Fruit fly (Drosophila melanogaster) whole organism, prepupa: Measurements from ENCODE around the gene tko.

Experiments
- Blimp-1 ChIP-seq: fragments of 200-800 bp; sonication (Bioruptor generic); optimal IDR thresholded peaks from 3 replicates; lab custom pipeline; 2017; ENCODE audit warnings: missing biosample characterization, missing genetic modification characterization, mild to moderate bottlenecking, moderate library complexity, missing genetic modification reagents
- CG10669 ChIP-seq: fragments of 200-800 bp; sonication (Bioruptor generic); optimal IDR thresholded peaks from 3 replicates; lab custom pipeline; 2018; ENCODE audit warnings: missing biosample characterization, mild to moderate bottlenecking, missing genetic modification characterization, moderate library complexity
- CG11762 ChIP-seq: fragments of 200-800 bp; sonication (Bioruptor generic); optimal IDR thresholded peaks from 3 replicates; lab custom pipeline; 2016; ENCODE audit warnings: missing biosample characterization, missing genetic modification characterization; ENCODE audit not compliant: insufficient read depth
- CG11902 ChIP-seq: fragments of 200-800 bp; sonication (Bioruptor generic); optimal IDR thresholded peaks from 3 replicates; lab custom pipeline; 2016; ENCODE audit warnings: missing biosample characterization, missing genetic modification characterization
- CG1621 ChIP-seq: fragments of 200-800 bp; sonication (Bioruptor generic); optimal IDR thresholded peaks from 3 replicates; lab custom pipeline; 2018; ENCODE audit warnings: missing biosample characterization, mild to moderate bottlenecking, missing genetic modification characterization
- CG16779 ChIP-seq: fragments of 200-800 bp; sonication (Bioruptor generic); optimal IDR thresholded peaks from 3 replicates; lab custom pipeline; 2017; ENCODE audit warnings: missing biosample characterization, mild to moderate bottlenecking, missing genetic modification characterization
- CG32006 ChIP-seq: fragments of 200-800 bp; sonication (Bioruptor generic); optimal IDR thresholded peaks from 3 replicates; lab custom pipeline; 2017; ENCODE audit warnings: missing biosample characterization, mild to moderate bottlenecking, missing genetic modification characterization
- CG34406 ChIP-seq: fragments of 200-800 bp; sonication (Bioruptor generic); optimal IDR thresholded peaks from 3 replicates; lab custom pipeline; 2016; ENCODE audit warnings: missing biosample characterization, missing genetic modification characterization
- CG3919 ChIP-seq: fragments of 200-800 bp; sonication (Bioruptor generic); optimal IDR thresholded peaks from 3 replicates; lab custom pipeline; 2016; ENCODE audit warnings: missing biosample characterization, missing genetic modification characterization
- CG4318 ChIP-seq: fragments of 200-800 bp; sonication (Bioruptor generic); optimal IDR thresholded peaks from 3 replicates; lab custom pipeline; 2017; ENCODE audit warnings: missing biosample characterization, mild to moderate bottlenecking, missing genetic modification characterization
- CG6276 ChIP-seq: fragments of 200-800 bp; sonication (Bioruptor generic); optimal IDR thresholded peaks from 2 replicates; lab custom pipeline; 2017; ENCODE audit warnings: missing biosample characterization, mild to moderate bottlenecking, missing genetic modification characterization
- CG6792 ChIP-seq: fragments of 200-800 bp; sonication (Bioruptor generic); optimal IDR thresholded peaks from 3 replicates; lab custom pipeline; 2016; ENCODE audit warnings: missing biosample characterization, missing genetic modification characterization
- CG6808 ChIP-seq: fragments of 200-800 bp; sonication (Bioruptor generic); optimal IDR thresholded peaks from 3 replicates; lab custom pipeline; 2017; ENCODE audit warnings: missing biosample characterization, missing genetic modification characterization, mild to moderate bottlenecking, moderate library complexity, missing genetic modification reagents
- CG6854 ChIP-seq: fragments of 200-800 bp; sonication (Bioruptor generic); optimal IDR thresholded peaks from 2 replicates; lab custom pipeline; 2017; ENCODE audit warnings: missing biosample characterization, mild to moderate bottlenecking, missing genetic modification characterization
- CG7368 ChIP-seq: fragments of 200-800 bp; sonication (Bioruptor generic); optimal IDR thresholded peaks from 3 replicates; lab custom pipeline; 2016; ENCODE audit warnings: missing biosample characterization, missing genetic modification characterization
- Eip75B ChIP-seq: fragments of 200-800 bp; sonication (Bioruptor generic); optimal IDR thresholded peaks from 3 replicates; lab custom pipeline; 2016; ENCODE audit warnings: missing biosample characterization, missing genetic modification characterization
- Eip78C ChIP-seq: fragments of 200-800 bp; sonication (Bioruptor generic); peaks from one replicate; lab custom pipeline; 2016; ENCODE audit warnings: missing biosample characterization, missing genetic modification characterization
- Eip93F ChIP-seq: fragments of 200-800 bp; sonication (Bioruptor generic); optimal IDR thresholded peaks from 2 replicates; lab custom pipeline; 2016; ENCODE audit warnings: missing biosample characterization, mild to moderate bottlenecking, missing genetic modification characterization
- Ets21C ChIP-seq: fragments of 200-800 bp; sonication (Bioruptor generic); optimal IDR thresholded peaks from 3 replicates; lab custom pipeline; 2016; ENCODE audit warnings: missing biosample characterization, missing genetic modification characterization
- Hr39 ChIP-seq: fragments of 200-800 bp; sonication (Bioruptor generic); optimal IDR thresholded peaks from 2 replicates; lab custom pipeline; 2016; ENCODE audit warnings: missing biosample characterization, missing genetic modification characterization
- Lpt ChIP-seq: fragments of 200-800 bp; sonication (Bioruptor generic); optimal IDR thresholded peaks from 3 replicates; lab custom pipeline; 2016; ENCODE audit warnings: missing biosample characterization, missing genetic modification characterization
- Met ChIP-seq: fragments of 200-800 bp; sonication (Bioruptor generic); optimal IDR thresholded peaks from 3 replicates; lab custom pipeline; 2016; ENCODE audit warnings: missing biosample characterization, missing genetic modification characterization
- OdsH ChIP-seq: fragments of 200-800 bp; sonication (Bioruptor generic); optimal IDR thresholded peaks from 3 replicates; lab custom pipeline; 2016; ENCODE audit warnings: missing biosample characterization, missing genetic modification characterization
- Sox14 ChIP-seq: fragments of 200-800 bp; sonication (Bioruptor generic); optimal IDR thresholded peaks from 3 replicates; lab custom pipeline; 2016; ENCODE audit warnings: missing biosample characterization, missing genetic modification characterization
- Sox15 ChIP-seq: fragments of 200-800 bp; sonication (Bioruptor generic); optimal IDR thresholded peaks from 3 replicates; lab custom pipeline; 2016; ENCODE audit warnings: missing biosample characterization, missing genetic modification characterization
- achi ChIP-seq: fragments of 200-800 bp; sonication (Bioruptor generic); optimal IDR thresholded peaks from 3 replicates; lab custom pipeline; 2016; ENCODE audit warnings: missing biosample characterization, missing genetic modification characterization
- acj6 ChIP-seq: fragments of 200-800 bp; sonication (Bioruptor generic); optimal IDR thresholded peaks from 3 replicates; lab custom pipeline; 2016; ENCODE audit warnings: missing biosample characterization, missing genetic modification characterization
- cyc ChIP-seq: fragments of 200-800 bp; sonication (Bioruptor generic); optimal IDR thresholded peaks from 3 replicates; lab custom pipeline; 2016; ENCODE audit warnings: missing biosample characterization, missing genetic modification characterization
- dac ChIP-seq: fragments of 200-800 bp; sonication (Bioruptor generic); optimal IDR thresholded peaks from 2 replicates; lab custom pipeline; 2017; ENCODE audit warnings: missing biosample characterization, mild to moderate bottlenecking, missing genetic modification characterization
- eg ChIP-seq: fragments of 200-800 bp; sonication (Bioruptor generic); IDR thresholded peaks from 3 replicates; pipeline ENCODE4 v1.3.6; 2022; ENCODE audit warnings: missing biosample characterization, missing genetic modification characterization
- esn ChIP-seq: fragments of 200-800 bp; sonication (Bioruptor generic); optimal IDR thresholded peaks from 2 replicates; lab custom pipeline; 2016; ENCODE audit warnings: missing biosample characterization, mild to moderate bottlenecking, missing genetic modification characterization, moderate library complexity
- fkh ChIP-seq: fragments of 200-800 bp; sonication (Bioruptor generic); optimal IDR thresholded peaks from 3 replicates; lab custom pipeline; 2017; ENCODE audit warnings: missing biosample characterization, mild to moderate bottlenecking, missing genetic modification characterization, moderate library complexity
- lz ChIP-seq: fragments of 200-800 bp; sonication (Bioruptor generic); optimal IDR thresholded peaks from 3 replicates; lab custom pipeline; 2016; ENCODE audit warnings: missing biosample characterization, missing genetic modification characterization
- net ChIP-seq: fragments of 200-800 bp; sonication (Bioruptor generic); optimal IDR thresholded peaks from 3 replicates; lab custom pipeline; 2016; ENCODE audit warnings: missing biosample characterization, missing genetic modification characterization
- spab ChIP-seq: fragments of 200-800 bp; sonication (Bioruptor generic); optimal IDR thresholded peaks from 2 replicates; lab custom pipeline; 2017; ENCODE audit warnings: missing biosample characterization, mild to moderate bottlenecking, missing genetic modification characterization, missing genetic modification reagents
- ss ChIP-seq, 2 experiments: fragments of 200-800 bp; sonication (Bioruptor generic); optimal IDR thresholded peaks; 2 replicates in 1 of 2; 3 replicates in 1 of 2; lab custom pipeline; 2017 to 2018; ENCODE audit warnings: mild to moderate bottlenecking in 2 of 2, missing biosample characterization in 2 of 2, missing genetic modification characterization in 2 of 2, moderate library complexity in 1 of 2
- svp ChIP-seq: fragments of 200-800 bp; sonication (Bioruptor generic); peaks from one replicate; lab custom pipeline; 2016; ENCODE audit warnings: missing biosample characterization, missing genetic modification characterization
- vri ChIP-seq: fragments of 200-800 bp; sonication (Bioruptor generic); optimal IDR thresholded peaks from 3 replicates; lab custom pipeline; 2016; ENCODE audit warnings: missing biosample characterization, mild to moderate bottlenecking, missing genetic modification characterization

The tko gene

dm6 chrX:2428903-2429302 is 14.9 kb downstream of the tko start, which contains the start of gene gt:
TSS of gene gt (minus strand) at chrX:2428967.
- no peak for TF ChIP-seq Sox15 (GFP tag; lab: Kevin White, UChicago)

- TF ChIP-seq spab, result no peak
- no peak for TF ChIP-seq OdsH (GFP tag; lab: Kevin White, UChicago)
- no peak for TF ChIP-seq Sox14
Observed at dm6 chrX:2425755-2426154, 18.0 kb downstream of the tko start, which contains the start of gene CG32797. TSS of gene CG32797 (minus strand) at chrX:2425855.

DNA sequence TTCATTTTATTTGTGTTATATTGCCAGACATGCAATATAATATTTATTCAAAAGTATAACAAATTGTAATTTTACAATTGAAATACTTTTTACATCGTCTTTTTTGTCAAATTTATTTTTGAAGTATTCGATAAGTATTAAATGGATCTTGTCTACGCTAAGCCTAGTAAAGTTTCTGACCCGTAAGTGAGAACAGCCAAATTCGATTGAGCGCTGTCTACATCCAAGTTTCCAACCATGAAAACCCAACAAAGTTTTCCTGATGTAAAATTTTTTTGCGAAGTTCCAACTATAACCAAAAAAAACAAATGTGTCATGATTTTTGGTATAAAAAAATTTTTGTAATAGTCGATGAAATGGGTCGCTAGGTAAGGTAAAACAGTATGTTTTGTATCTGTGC is 24.3 kb downstream of the tko start:
- TF ChIP-seq CG34406 (GFP tag; lab: Kevin White, UChicago) (no peak), net (GFP tag; lab: Kevin White, UChicago) (no peak)
- TF ChIP-seq, all 60 proteins: peak for 0

DNA sequence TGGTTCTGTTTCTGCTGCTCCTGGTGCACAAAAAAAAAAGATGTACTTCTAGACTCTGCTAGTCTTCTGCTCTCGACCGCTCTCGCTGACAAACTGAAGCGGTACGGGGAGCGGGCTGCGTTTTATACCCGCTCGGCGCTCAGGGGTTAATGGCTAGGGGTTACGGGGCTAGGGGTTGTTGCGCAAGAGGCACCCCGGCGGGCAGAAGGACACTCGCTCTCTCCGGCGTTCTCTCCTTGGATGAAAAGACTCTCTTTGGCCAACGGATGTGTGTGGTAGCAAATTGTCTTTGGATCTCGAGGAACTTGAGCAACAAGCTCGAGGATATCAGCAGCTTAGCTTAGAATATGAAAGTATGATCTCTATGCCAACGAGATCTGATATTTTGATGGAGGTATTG is 33.0 kb downstream of the tko start, which contains the start of gene CG12496:
TSS of gene CG12496 (minus strand) at position 97 of the 400 bp plus-strand sequence.
- TF ChIP-seq Lpt (no peak), Eip78C (no peak), CG11902 (no peak), CG1621 (tag; lab: Kevin White, UChicago) (no peak), net (GFP tag; lab: Kevin White, UChicago) (no peak), CG7368 (no peak), Ets21C (no peak), Met (GFP tag; lab: Kevin White, UChicago) (no peak), fkh (GFP tag; lab: Kevin White, UChicago) (no peak), CG4318 (no peak), CG10669 (GFP tag; lab: Kevin White, UChicago) (no peak), Blimp-1 (GFP tag; lab: Kevin White, UChicago) (no peak)

DNA sequence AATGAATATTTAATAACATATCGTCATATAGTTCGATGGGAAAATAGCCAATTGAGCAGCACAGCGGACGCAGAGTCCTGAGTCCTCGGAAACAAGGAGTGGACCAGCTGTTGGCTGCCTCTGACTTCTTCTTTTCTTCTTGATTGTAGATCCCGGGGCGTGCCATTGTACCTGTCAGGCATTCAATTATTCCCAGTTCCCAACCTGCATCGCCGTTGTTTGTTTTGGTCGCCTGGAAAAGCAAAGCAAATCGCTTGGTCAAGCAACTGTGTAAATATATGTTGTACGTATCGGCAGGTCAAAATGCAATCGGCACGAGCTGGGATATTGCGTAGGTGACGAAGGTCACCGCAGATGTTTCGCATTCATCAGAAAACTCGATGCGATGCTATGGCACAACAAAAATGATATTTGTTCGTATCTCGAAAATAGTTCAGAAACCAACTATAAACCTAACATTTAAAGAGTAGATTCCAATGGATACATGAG is 35.1 kb downstream of the tko start:
- TF ChIP-seq cyc (no peak), CG6276 (GFP tag; lab: Kevin White, UChicago) (no peak), lz (GFP tag; lab: Kevin White, UChicago) (no peak), CG32006 (GFP tag; lab: Kevin White, UChicago) (no peak)

dm6 chrX:2399438-2399837 is 44.3 kb downstream of the tko start:
- TF ChIP-seq Blimp-1 (GFP tag; lab: Kevin White, UChicago) (no peak), ss (GFP tag; optimal IDR thresholded peaks at IDR 0.05; lab: Kevin White, UChicago) (no peak), Hr39 (no peak), CG6854 (no peak), Eip75B (GFP tag; lab: Kevin White, UChicago) (no peak), CG4318 (no peak), cyc (no peak), dac (GFP tag; lab: Kevin White, UChicago) (no peak), CG1621 (tag; lab: Kevin White, UChicago) (no peak)

DNA sequence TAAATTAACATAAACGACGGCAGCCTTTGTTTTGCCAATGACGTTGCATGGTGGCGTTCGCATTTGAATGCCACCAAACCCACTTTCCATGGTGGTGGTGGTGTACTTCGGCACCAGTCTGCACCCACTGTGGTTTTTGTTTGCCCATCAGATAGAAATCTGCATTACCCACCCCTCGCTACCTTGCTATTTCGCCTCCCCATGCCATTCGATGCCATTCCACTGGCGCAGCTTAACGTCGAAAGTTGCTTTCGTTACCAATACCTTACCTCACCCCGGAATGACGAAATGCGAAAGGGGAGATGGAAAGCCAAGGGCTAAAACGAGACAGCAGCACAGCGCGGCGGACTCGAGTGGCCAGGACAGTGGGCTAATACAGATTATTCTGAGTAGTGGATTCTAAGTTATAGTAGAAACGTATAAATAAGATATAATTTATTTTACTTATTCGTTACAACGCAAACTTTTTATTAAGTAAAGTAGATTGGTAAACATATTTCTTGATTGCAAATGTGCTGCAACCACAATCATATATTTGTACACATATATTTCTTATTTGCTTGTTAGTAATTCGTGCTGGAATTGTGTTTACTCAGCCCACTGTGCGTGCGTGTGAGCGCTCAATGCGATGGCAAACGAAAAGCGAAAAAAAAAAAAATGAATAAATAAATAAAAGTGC is 47.4 kb downstream of the tko start:
- peak; percentile 63 for TF ChIP-seq CG32006 (GFP tag; lab: Kevin White, UChicago)
- peak; percentile 36 for TF ChIP-seq CG6808 (GFP tag; lab: Kevin White, UChicago)
- TF ChIP-seq svp (GFP tag; lab: Kevin White, UChicago), result peak; percentile 79
- peak; percentile 18 for TF ChIP-seq CG10669 (GFP tag; lab: Kevin White, UChicago)
- peak; percentile 22 for TF ChIP-seq CG11902
- peak; percentile 20 for TF ChIP-seq CG1621 (tag; lab: Kevin White, UChicago)
- TF ChIP-seq vri, result peak; percentile 31
- TF ChIP-seq Met (GFP tag; lab: Kevin White, UChicago), result peak; percentile 62
- no peak for TF ChIP-seq Eip93F (GFP tag; lab: Kevin White, UChicago)
- TF ChIP-seq Sox14, result peak; percentile 40
- TF ChIP-seq eg, result peak; percentile 14; the same call in 1 of the 3 replicates
- TF ChIP-seq CG11762 (GFP tag; lab: Kevin White, UChicago), result no peak
- peak; percentile 64 for TF ChIP-seq esn (GFP tag; lab: Kevin White, UChicago)
- TF ChIP-seq CG16779, result peak; percentile 13
- peak; percentile 3 for TF ChIP-seq dac (GFP tag; lab: Kevin White, UChicago)
- peak; percentile 59 for TF ChIP-seq CG6792 (GFP tag; lab: Kevin White, UChicago)
- peak; percentile 59 for TF ChIP-seq achi (GFP tag; lab: Kevin White, UChicago)
- TF ChIP-seq acj6 (GFP tag; lab: Kevin White, UChicago), result peak; percentile 60
- peak; percentile 42 for TF ChIP-seq CG3919 (GFP tag; lab: Kevin White, UChicago)
